Worm (Caenorhabditis elegans): ENCODE data around the gene idpp-13.
A peak's percentile ranks its signal among the peaks of the same experiment; 100 is the strongest.

The idpp-13 gene

DNA sequence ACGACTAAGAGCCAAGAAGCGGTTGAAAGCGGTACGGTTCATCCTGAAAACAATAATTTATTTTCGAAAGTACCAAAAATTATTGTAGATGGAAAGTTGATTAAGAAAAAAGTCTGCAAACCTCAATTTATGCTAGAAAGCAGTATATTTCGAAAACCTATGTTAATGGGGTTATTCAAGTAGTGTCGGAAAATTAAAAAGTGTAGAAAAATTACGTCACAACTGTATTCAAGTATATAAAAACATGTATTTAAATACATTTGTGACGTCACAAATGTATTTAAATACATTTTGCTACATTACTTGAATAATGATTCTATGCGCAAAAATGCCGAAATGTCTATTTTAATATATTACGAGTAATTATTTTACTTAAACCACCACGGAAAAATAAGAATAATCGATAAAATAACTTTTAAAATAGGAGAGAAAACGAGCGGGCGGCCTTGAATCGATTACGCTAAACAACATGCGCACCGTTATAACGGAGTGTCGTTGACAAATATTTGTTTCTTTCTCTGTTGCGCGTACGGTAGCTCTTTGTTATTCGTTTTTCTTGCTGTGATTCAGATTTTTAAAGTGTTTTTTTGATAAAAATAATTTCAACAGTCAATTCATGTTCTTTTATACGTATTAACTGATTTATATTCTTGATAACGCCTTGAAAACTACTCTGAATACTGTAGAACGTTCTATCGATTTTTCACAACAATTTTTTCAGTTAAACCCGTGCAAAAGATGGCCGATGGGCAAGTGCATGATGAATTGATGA lies 6.1 kb downstream of the idpp-13 start, which contains the start of the genes F23H11.5 and bra-2 (continued):
- TF ChIP-seq unc-62 (GFP tag; optimal IDR thresholded peaks at IDR 0.05): no peak

DNA sequence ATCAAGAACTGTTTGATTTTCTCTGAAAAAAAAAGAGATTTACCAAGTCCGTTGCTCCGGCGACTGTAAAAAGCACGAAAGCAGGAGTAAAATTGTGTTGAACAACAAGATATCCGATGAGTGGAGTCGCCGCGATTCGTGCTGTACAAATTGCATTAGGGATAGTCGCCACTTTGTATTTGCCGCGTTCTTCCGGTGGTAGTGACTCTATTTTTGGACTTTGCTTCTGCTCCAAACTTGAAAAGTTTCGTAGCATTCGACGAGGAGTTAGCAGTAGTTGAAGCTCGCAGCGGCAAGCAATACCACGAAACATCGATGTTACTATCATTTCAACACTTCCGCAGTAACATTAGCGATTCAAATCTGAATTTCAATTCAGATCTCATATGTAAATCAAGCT lies 7.3 kb downstream of the idpp-13 start, which contains the start of gene crls-1:
crls-1 (minus strand) TSS at position 363 of the 400 bp plus-strand sequence.
- TF ChIP-seq lin-13 (tag; optimal IDR thresholded peaks at IDR 0.05) (no peak), pha-4 (tag; optimal IDR thresholded peaks at IDR 0.05) (no peak), blmp-1 (tag; optimal IDR thresholded peaks at IDR 0.05) (no peak), unc-62 (GFP tag; optimal IDR thresholded peaks at IDR 0.05) (no peak), hlh-1 (tag; optimal IDR thresholded peaks at IDR 0.05) (no peak), lin-32 (GFP tag; optimal IDR thresholded peaks at IDR 0.05) (no peak), nhr-76 (tag; optimal IDR thresholded peaks at IDR 0.05) (no peak), drap-1 (GFP tag; optimal IDR thresholded peaks at IDR 0.05) (no peak), zip-8 (tag; optimal IDR thresholded peaks at IDR 0.05) (no peak), cnd-1 (tag; optimal IDR thresholded peaks at IDR 0.05) (no peak), sptf-1 (tag; optimal IDR thresholded peaks at IDR 0.05) (no peak), mab-5 (tag; optimal IDR thresholded peaks at IDR 0.05) (no peak), nhr-2 (tag; optimal IDR thresholded peaks at IDR 0.05) (no peak), unc-39 (tag; optimal IDR thresholded peaks at IDR 0.05) (no peak)

ce11 chrIII:907990-908389 lies 8.8 kb downstream of the idpp-13 start:
- TF ChIP-seq nhr-237 (tag; optimal IDR thresholded peaks at IDR 0.05) (peak; percentile 24), pha-4 (tag; optimal IDR thresholded peaks at IDR 0.05) (peak; percentile 60), elt-3 (tag; optimal IDR thresholded peaks at IDR 0.05) (no peak)

DNA sequence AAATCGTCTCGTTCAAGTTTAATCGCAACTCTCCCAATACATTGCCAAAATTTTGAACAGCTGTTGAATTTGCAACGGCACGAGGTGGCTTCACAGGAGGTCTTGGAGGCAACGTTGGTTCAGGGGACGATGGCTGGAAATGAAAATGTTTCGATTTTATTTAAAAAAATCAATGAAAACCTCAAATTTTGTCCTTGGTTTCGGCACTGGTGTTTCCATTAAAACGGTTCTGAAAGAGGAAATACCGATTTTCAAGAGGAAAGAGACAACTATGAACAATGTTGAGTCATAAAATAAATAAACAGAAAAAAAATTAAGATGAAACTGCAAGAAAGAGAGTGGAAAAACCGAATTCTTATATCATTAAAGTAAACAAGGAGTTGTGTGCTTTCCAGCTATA lies 9.5 kb downstream of the idpp-13 start, which contains the start of gene F23H11.4:
F23H11.4 (minus strand) TSS at position 229 of the 400 bp plus-strand sequence.
- TF ChIP-seq ceh-39 (tag; optimal IDR thresholded peaks at IDR 0.05) (no peak), sptf-1 (tag; optimal IDR thresholded peaks at IDR 0.05) (no peak), mab-5 (tag; optimal IDR thresholded peaks at IDR 0.05) (no peak), tbx-8 (GFP tag; optimal IDR thresholded peaks at IDR 0.05) (no peak), lin-32 (GFP tag; optimal IDR thresholded peaks at IDR 0.05) (no peak), nhr-76 (tag; optimal IDR thresholded peaks at IDR 0.05) (no peak), unc-39 (tag; optimal IDR thresholded peaks at IDR 0.05) (no peak), unc-62 (GFP tag; optimal IDR thresholded peaks at IDR 0.05) (no peak), nhr-237 (tag; optimal IDR thresholded peaks at IDR 0.05) (no peak), ceh-83 (GFP tag; optimal IDR thresholded peaks at IDR 0.05) (no peak), M03D4.4 (tag; optimal IDR thresholded peaks at IDR 0.05) (no peak), ham-2 (GFP tag; optimal IDR thresholded peaks at IDR 0.05) (no peak), flh-1 (GFP tag; optimal IDR thresholded peaks at IDR 0.05) (no peak)

DNA sequence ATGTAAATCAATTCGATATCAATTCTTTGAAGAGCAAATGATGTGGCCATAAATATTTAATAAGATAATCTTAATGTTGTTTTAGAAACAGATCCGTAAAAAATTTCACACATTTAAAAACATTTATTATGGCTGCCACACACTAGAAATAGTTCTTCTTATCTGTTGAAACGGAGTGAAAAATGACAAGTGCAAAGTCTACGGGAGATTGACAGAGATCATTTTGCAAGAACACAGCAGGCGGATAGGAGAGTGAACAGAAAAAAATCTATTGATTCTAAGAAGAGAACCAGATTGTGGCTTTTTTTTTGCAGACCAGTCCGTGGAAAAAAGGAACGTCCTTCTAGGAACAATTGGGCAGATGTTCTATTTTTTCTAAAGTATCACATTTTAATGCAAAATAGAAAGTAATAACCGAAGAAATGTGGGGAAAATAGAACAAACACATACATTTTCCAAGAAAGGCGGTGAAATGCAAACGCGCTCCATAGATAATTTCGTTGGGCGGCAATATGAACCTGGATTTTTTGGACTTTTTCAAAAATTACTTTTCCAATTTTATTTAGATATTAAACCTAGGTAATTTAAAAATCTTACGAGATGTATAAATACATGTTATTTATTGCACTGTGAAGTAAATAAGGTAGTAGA lies 15.1 kb downstream of the idpp-13 start:
- TF ChIP-seq lsy-2 (tag; optimal IDR thresholded peaks at IDR 0.05): no peak
- no peak for TF ChIP-seq nhr-12 (tag; optimal IDR thresholded peaks at IDR 0.05)
- TF ChIP-seq ztf-11 (tag; optimal IDR thresholded peaks at IDR 0.05): no peak

- no peak for TF ChIP-seq drap-1 (GFP tag; optimal IDR thresholded peaks at IDR 0.05)
- TF ChIP-seq ceh-43 (GFP tag; optimal IDR thresholded peaks at IDR 0.05): no peak
- TF ChIP-seq ham-2 (GFP tag; optimal IDR thresholded peaks at IDR 0.05): no peak
- TF ChIP-seq M03D4.4 (tag; optimal IDR thresholded peaks at IDR 0.05): no peak
- no peak for TF ChIP-seq nhr-237 (tag; optimal IDR thresholded peaks at IDR 0.05)
- TF ChIP-seq unc-62 (GFP tag; optimal IDR thresholded peaks at IDR 0.05): no peak
- no peak for TF ChIP-seq ztf-11 (tag; optimal IDR thresholded peaks at IDR 0.05)
- TF ChIP-seq mls-2 (tag; optimal IDR thresholded peaks at IDR 0.05): no peak
- no peak for TF ChIP-seq nhr-28 (tag; optimal IDR thresholded peaks at IDR 0.05)
- TF ChIP-seq blmp-1 (tag; optimal IDR thresholded peaks at IDR 0.05): no peak
- no peak for TF ChIP-seq unc-39 (tag; optimal IDR thresholded peaks at IDR 0.05)
- TF ChIP-seq unc-120 (tag; optimal IDR thresholded peaks at IDR 0.05; ENCODE audit: poor library complexity, severe bottlenecking): no peak
- no peak for TF ChIP-seq nhr-2 (tag; optimal IDR thresholded peaks at IDR 0.05)
- TF ChIP-seq elt-3 (tag; optimal IDR thresholded peaks at IDR 0.05): no peak
- no peak for TF ChIP-seq ces-1 (GFP tag; optimal IDR thresholded peaks at IDR 0.05)
Measured at ce11 chrIII:901148-901547, 15.6 kb downstream of the idpp-13 start, which contains the start of gene sucl-2. sucl-2 (minus strand) TSS chrIII:901412.
